Fruit fly (Drosophila melanogaster): ENCODE measurements around the gene I-t.

DNA sequence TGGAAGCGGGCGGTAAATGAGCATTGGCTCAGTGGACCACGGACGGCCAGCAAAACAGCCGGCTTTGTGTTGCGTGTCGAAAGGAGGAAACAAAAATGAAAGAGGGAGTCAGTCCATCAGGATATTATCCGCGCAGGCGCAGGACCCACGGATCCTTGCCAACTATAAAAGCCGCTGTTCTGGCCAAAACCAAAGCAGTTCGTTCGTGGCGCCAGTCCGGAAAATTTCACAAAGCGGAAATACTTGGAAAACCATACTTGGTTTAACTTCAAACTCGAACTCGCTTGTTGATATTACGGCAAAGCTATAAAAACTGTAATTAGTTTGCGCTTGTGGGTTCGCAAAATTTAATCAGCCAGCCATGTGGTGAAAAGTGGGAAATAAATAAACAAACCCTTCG is 17.8 kb downstream of the I-t start, which contains the start of gene CG12594:
- TF ChIP-seq CG8159 (tag; optimal IDR thresholded peaks at IDR 0.05), result no peak
- no peak for TF ChIP-seq CG17806 (tag; optimal IDR thresholded peaks at IDR 0.05)
- TF ChIP-seq CG14655 (GFP tag; optimal IDR thresholded peaks at IDR 0.05), result no peak
- no peak for TF ChIP-seq CG12605 (GFP tag; IDR thresholded peaks at IDR 0.05)
- TF ChIP-seq gl (tag; optimal IDR thresholded peaks at IDR 0.05), result no peak

Data from whole organism, pupa.